Fruit fly (Drosophila melanogaster): ENCODE data around the gene Npc2e.

Npc2e gene

DNA sequence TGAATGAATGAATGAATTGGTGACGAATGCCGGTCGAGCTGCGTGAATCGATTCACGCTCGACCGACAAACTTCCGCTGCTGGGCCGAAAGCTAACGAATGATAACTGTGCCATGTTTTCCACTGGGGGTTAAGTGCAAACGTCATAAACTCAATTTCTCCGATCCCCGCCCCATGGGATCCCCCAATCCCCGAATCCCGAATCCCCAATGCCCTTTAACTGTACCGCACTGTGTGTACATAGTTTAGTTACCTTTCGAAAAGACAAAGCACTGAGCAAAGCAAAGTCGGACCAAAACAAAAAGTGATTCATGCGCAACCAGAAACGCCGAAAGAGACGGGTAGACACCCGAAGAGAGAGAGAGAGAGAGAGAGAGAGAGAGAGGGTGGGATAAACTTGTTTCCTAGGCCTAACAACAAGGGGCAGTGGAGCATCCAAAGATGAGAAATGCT is 18.1 kb upstream of the Npc2e start:
- TF ChIP-seq CG10274 (GFP tag; optimal IDR thresholded peaks at IDR 0.05), result no peak
- no peak for TF ChIP-seq pum (GFP tag; optimal IDR thresholded peaks at IDR 0.05)
- TF ChIP-seq mld (GFP tag; IDR thresholded peaks at IDR 0.05; ENCODE audit: partially characterized antibody), result 0 out of 3 replicates have a peak, but pooled peaks have one; percentile 39
- no peak for TF ChIP-seq CG1233 (GFP tag; optimal IDR thresholded peaks at IDR 0.05)
- TF ChIP-seq CG18011 (GFP tag; optimal IDR thresholded peaks at IDR 0.05), result no peak
- no peak for TF ChIP-seq CG33557 (GFP tag; optimal IDR thresholded peaks at IDR 0.05)
- TF ChIP-seq CG34224 (GFP tag; IDR thresholded peaks at IDR 0.05; ENCODE audit: partially characterized antibody), result no peak
- no peak for TF ChIP-seq Hmx (GFP tag; optimal IDR thresholded peaks at IDR 0.05)
- no peak for TF ChIP-seq CG17568 (GFP tag; optimal IDR thresholded peaks at IDR 0.05)
- TF ChIP-seq croc (GFP tag; conservative IDR thresholded peaks at IDR 0.05), result no peak
- no peak for TF ChIP-seq Side (GFP tag; optimal IDR thresholded peaks at IDR 0.05)
- TF ChIP-seq CG6654 (GFP tag; optimal IDR thresholded peaks at IDR 0.05), result no peak
- TF ChIP-seq ewg (GFP tag; optimal IDR thresholded peaks at IDR 0.05), result peak; percentile 24
- no peak for TF ChIP-seq Hsf (GFP tag; optimal IDR thresholded peaks at IDR 0.05)
- TF ChIP-seq stc (GFP tag; IDR thresholded peaks at IDR 0.05), result no peak
- no peak for TF ChIP-seq Jarid2 (GFP tag; optimal IDR thresholded peaks at IDR 0.05)
- TF ChIP-seq CG4617 (GFP tag; optimal IDR thresholded peaks at IDR 0.05; ENCODE audit: borderline replicate concordance), result no peak
- peak in 1 of 2 experiments; percentile 44 for TF ChIP-seq Eip74EF (GFP tag; optimal IDR thresholded peaks at IDR 0.05)
- no peak for TF ChIP-seq hkb (optimal IDR thresholded peaks at IDR 0.05)
- 0 out of 2 replicates have a peak, but pooled peaks have one; percentile 8 for TF ChIP-seq hkb (GFP tag; IDR thresholded peaks at IDR 0.05)
- TF ChIP-seq grn (GFP tag; optimal IDR thresholded peaks at IDR 0.05), result no peak
- TF ChIP-seq CG12155 (GFP tag; optimal IDR thresholded peaks at IDR 0.05), result no peak
- TF ChIP-seq CG7839 (tag; optimal IDR thresholded peaks at IDR 0.05), result no peak
- TF ChIP-seq Doc3 (GFP tag; IDR thresholded peaks at IDR 0.05; ENCODE audit: partially characterized antibody), result no peak
- TF ChIP-seq Six4 (GFP tag; optimal IDR thresholded peaks at IDR 0.05), result no peak
- TF ChIP-seq CG2712 (tag; optimal IDR thresholded peaks at IDR 0.05), result no peak
- TF ChIP-seq CG14014 (GFP tag; IDR thresholded peaks at IDR 0.05), result no peak
- no peak for TF ChIP-seq Sox100B (GFP tag; optimal IDR thresholded peaks at IDR 0.05)
- no peak for TF ChIP-seq CG11247 (GFP tag; IDR thresholded peaks at IDR 0.05)
- TF ChIP-seq dmrt99B (tag; optimal IDR thresholded peaks at IDR 0.05), result peak; percentile 38
- TF ChIP-seq MBD-R2 (GFP tag; IDR thresholded peaks at IDR 0.05), result no peak
- peak; percentile 32; the same call in 1 of the 3 replicates for TF ChIP-seq CG17361 (GFP tag; IDR thresholded peaks at IDR 0.05)
- TF ChIP-seq CG6813 (GFP tag; optimal IDR thresholded peaks at IDR 0.05), result peak; percentile 19
- peak; percentile 80 for TF ChIP-seq kay (GFP tag; optimal IDR thresholded peaks at IDR 0.05)
- TF ChIP-seq Dad (GFP tag; optimal IDR thresholded peaks at IDR 0.05), result no peak
- TF ChIP-seq her (GFP tag; optimal IDR thresholded peaks at IDR 0.05), result no peak
- peak; percentile 35 for TF ChIP-seq CG8281 (tag; optimal IDR thresholded peaks at IDR 0.05)
- TF ChIP-seq pros (GFP tag; optimal IDR thresholded peaks at IDR 0.05), result peak; percentile 32
- no peak for TF ChIP-seq wor (GFP tag; IDR thresholded peaks at IDR 0.05)
- TF ChIP-seq Deaf1 (tag; optimal IDR thresholded peaks at IDR 0.05), result peak; percentile 65
- no peak for TF ChIP-seq dati (GFP tag; IDR thresholded peaks at IDR 0.05)
- TF ChIP-seq CG12104 (GFP tag; optimal IDR thresholded peaks at IDR 0.05), result no peak
- TF ChIP-seq CG3726 (GFP tag; IDR thresholded peaks at IDR 0.05), result no peak
- TF ChIP-seq CG4854 (GFP tag; optimal IDR thresholded peaks at IDR 0.05), result no peak
- TF ChIP-seq NC2β (GFP tag; optimal IDR thresholded peaks at IDR 0.05), result no peak
- TF ChIP-seq CG4820 (GFP tag; optimal IDR thresholded peaks at IDR 0.05), result no peak
- peak; percentile 52 for TF ChIP-seq CG18262 (tag; optimal IDR thresholded peaks at IDR 0.05)
- TF ChIP-seq CG7987 (GFP tag; optimal IDR thresholded peaks at IDR 0.05), result no peak
- TF ChIP-seq grau (tag; optimal IDR thresholded peaks at IDR 0.05), result peak; percentile 2
- peak in 1 of 2 experiments; percentile 63 for TF ChIP-seq Hr78 (GFP tag; optimal IDR thresholded peaks at IDR 0.05)
